Fruit fly (Drosophila melanogaster): ENCODE measurements around the gene CG12237.

The CG12237 gene

dm6 chrX:19604997-19605396 is 37.7 kb downstream of the CG12237 start, which contains the start of gene CG14207 (continued):
- TF ChIP-seq bigmax (GFP tag; optimal IDR thresholded peaks at IDR 0.05): no peak
- TF ChIP-seq pb (GFP tag; optimal IDR thresholded peaks at IDR 0.05): no peak
- peak; percentile 1 for TF ChIP-seq CG12299 (tag; optimal IDR thresholded peaks at IDR 0.05)
- TF ChIP-seq Hr3 (GFP tag; optimal IDR thresholded peaks at IDR 0.05): no peak
- TF ChIP-seq Bgb (GFP tag; IDR thresholded peaks at IDR 0.05; ENCODE audit: partially characterized antibody): peak; percentile 78
- no peak for TF ChIP-seq peb (GFP tag; IDR thresholded peaks at IDR 0.05)
- TF ChIP-seq CG2889 (GFP tag; IDR thresholded peaks at IDR 0.05): no peak
- no peak for TF ChIP-seq CG1832 (GFP tag; optimal IDR thresholded peaks at IDR 0.05)
- peak; percentile 73 for TF ChIP-seq stwl (tag; optimal IDR thresholded peaks at IDR 0.05)
- TF ChIP-seq abd-A (tag; optimal IDR thresholded peaks at IDR 0.05): peak; percentile 39
- peak; percentile 87 for TF ChIP-seq Dref (GFP tag; IDR thresholded peaks at IDR 0.05)
- peak; percentile 13; the same call in 1 of the 3 replicates for TF ChIP-seq row (GFP tag; IDR thresholded peaks at IDR 0.05)
- no peak for TF ChIP-seq CoRest (tag; optimal IDR thresholded peaks at IDR 0.05)
- no peak for TF ChIP-seq D19B (GFP tag; optimal IDR thresholded peaks at IDR 0.05)
- TF ChIP-seq CG15269 (tag; optimal IDR thresholded peaks at IDR 0.05): peak; percentile 31
- no peak for TF ChIP-seq gsb-n (tag; optimal IDR thresholded peaks at IDR 0.05)
- TF ChIP-seq CG10209 (GFP tag; optimal IDR thresholded peaks at IDR 0.05): no peak
- TF ChIP-seq caup (GFP tag; optimal IDR thresholded peaks at IDR 0.05; ENCODE audit: severe bottlenecking): peak; percentile 49
- no peak for TF ChIP-seq dati (GFP tag; IDR thresholded peaks at IDR 0.05)
- no peak for TF ChIP-seq CG14441 (GFP tag; IDR thresholded peaks at IDR 0.05)
- peak; percentile 6 for TF ChIP-seq CG1529 (GFP tag; optimal IDR thresholded peaks at IDR 0.05)
- 0 out of 3 replicates have a peak, but pooled peaks have one; percentile 29 for TF ChIP-seq CG34422 (GFP tag; IDR thresholded peaks at IDR 0.05)
- TF ChIP-seq so (GFP tag; IDR thresholded peaks at IDR 0.05): peak; percentile 37; the same call in 1 of the 3 replicates
- TF ChIP-seq CTCF (GFP tag; optimal IDR thresholded peaks at IDR 0.05): no peak
- peak; percentile 43 for TF ChIP-seq CG34376 (GFP tag; optimal IDR thresholded peaks at IDR 0.05)
- TF ChIP-seq inv (GFP tag; IDR thresholded peaks at IDR 0.05; ENCODE audit: partially characterized antibody): peak; percentile 32; the same call in 1 of the 2 replicates
- TF ChIP-seq YL-1 (GFP tag; optimal IDR thresholded peaks at IDR 0.05): peak; percentile 10
- TF ChIP-seq Doc2 (GFP tag; IDR thresholded peaks at IDR 0.05): no peak
- TF ChIP-seq lab (GFP tag; optimal IDR thresholded peaks at IDR 0.05): peak; percentile 14
- peak; percentile 2 for TF ChIP-seq Dip3 (GFP tag; optimal IDR thresholded peaks at IDR 0.05)
- TF ChIP-seq CG31224 (GFP tag; IDR thresholded peaks at IDR 0.05): no peak
- TF ChIP-seq Lhr (GFP tag; optimal IDR thresholded peaks at IDR 0.05): no peak
- peak; percentile 54; the same call in 1 of the 2 replicates for TF ChIP-seq rib (GFP tag; IDR thresholded peaks at IDR 0.05)
- TF ChIP-seq chm (GFP tag; IDR thresholded peaks at IDR 0.05): peak; percentile 61; the same call in 1 of the 2 replicates
- no peak; the same call in 1 of the 2 replicates for TF ChIP-seq CG5953 (GFP tag; IDR thresholded peaks at IDR 0.05)
- TF ChIP-seq CG14014 (GFP tag; IDR thresholded peaks at IDR 0.05): peak; percentile 35; the same call in 1 of the 2 replicates
- no peak for TF ChIP-seq CG8290 (GFP tag; optimal IDR thresholded peaks at IDR 0.05)
- TF ChIP-seq CG8290 (tag; optimal IDR thresholded peaks at IDR 0.05): peak in 1 of 2 experiments; percentile 63
- TF ChIP-seq CG12071 (GFP tag; optimal IDR thresholded peaks at IDR 0.05): peak; percentile 36
- no peak for TF ChIP-seq pho (GFP tag; optimal IDR thresholded peaks at IDR 0.05)
- TF ChIP-seq gt (GFP tag; IDR thresholded peaks at IDR 0.05): no peak
- TF ChIP-seq CG3065 (GFP tag; optimal IDR thresholded peaks at IDR 0.05): no peak
- peak; percentile 1 for TF ChIP-seq PHDP (tag; optimal IDR thresholded peaks at IDR 0.05)
- no peak for TF ChIP-seq ham (GFP tag; IDR thresholded peaks at IDR 0.05)
- TF ChIP-seq btn (GFP tag; optimal IDR thresholded peaks at IDR 0.05): no peak
- TF ChIP-seq corto (GFP tag; optimal IDR thresholded peaks at IDR 0.05): no peak
- TF ChIP-seq grn (GFP tag; optimal IDR thresholded peaks at IDR 0.05): no peak
- peak; percentile 9; the same call in 1 of the 2 replicates for TF ChIP-seq CG32532 (GFP tag; IDR thresholded peaks at IDR 0.05)
- peak; percentile 15 for TF ChIP-seq dm (GFP tag; optimal IDR thresholded peaks at IDR 0.05)
- peak; percentile 8 for TF ChIP-seq Meics (GFP tag; optimal IDR thresholded peaks at IDR 0.05)
- TF ChIP-seq Xrp1 (GFP tag; IDR thresholded peaks at IDR 0.05): no peak
- TF ChIP-seq CG7963 (GFP tag; IDR thresholded peaks at IDR 0.05; ENCODE audit: partially characterized antibody): peak; percentile 87

All from whole organism, embryonic.